Worm (Caenorhabditis elegans): Measurements from ENCODE around the gene cest-17.

The cest-17 gene

ce11 chrV:8247311-8248105, 44.4 kb downstream of the cest-17 start (continued):
- TF ChIP-seq lin-35 (GFP tag; optimal IDR thresholded peaks at IDR 0.05) (peak in 1 of 2 experiments; percentile 62), nhr-77 (tag; optimal IDR thresholded peaks at IDR 0.05) (peak; percentile 79), mep-1 (tag; optimal IDR thresholded peaks at IDR 0.05) (peak; percentile 68), fkh-4 (tag; optimal IDR thresholded peaks at IDR 0.05; ENCODE audit: borderline replicate concordance) (peak; percentile 18), ceh-8 (GFP tag; optimal IDR thresholded peaks at IDR 0.05) (no peak), dsc-1 (tag; optimal IDR thresholded peaks at IDR 0.05) (peak; percentile 67), C04F5.9 (tag; optimal IDR thresholded peaks at IDR 0.05) (peak; percentile 19), pag-3 (tag; optimal IDR thresholded peaks at IDR 0.05; ENCODE audit: borderline replicate concordance, insufficient read depth) (no peak), hlh-17 (GFP tag; optimal IDR thresholded peaks at IDR 0.05; ENCODE audit: borderline replicate concordance) (no peak), ztf-11 (tag; optimal IDR thresholded peaks at IDR 0.05) (peak in 1 of 2 experiments; percentile 46), ceh-82 (tag; optimal IDR thresholded peaks at IDR 0.05) (peak; percentile 47 to 55 (median 54)), elt-2 (tag; optimal IDR thresholded peaks at IDR 0.05) (peak; percentile 90), jun-1 (tag; optimal IDR thresholded peaks at IDR 0.05) (peak; percentile 54), ceh-88 (GFP tag; IDR thresholded peaks at IDR 0.05) (no peak), nhr-28 (tag; optimal IDR thresholded peaks at IDR 0.05) (no peak), tbx-2 (tag; optimal IDR thresholded peaks at IDR 0.05) (peak; percentile 59), nhr-19 (GFP tag; conservative IDR thresholded peaks at IDR 0.05) (peak; percentile 88), unc-30 (tag; optimal IDR thresholded peaks at IDR 0.05) (no peak), nhr-11 (tag; optimal IDR thresholded peaks at IDR 0.05) (no peak), aly-2 (tag; optimal IDR thresholded peaks at IDR 0.05) (peak; percentile 73), fkh-10 (GFP tag; optimal IDR thresholded peaks at IDR 0.05) (no peak), mab-9 (GFP tag; IDR thresholded peaks at IDR 0.05) (0 out of 2 replicates have a peak, but pooled peaks have one; percentile 26), blmp-1 (tag; optimal IDR thresholded peaks at IDR 0.05) (no peak), fos-1 (tag; optimal IDR thresholded peaks at IDR 0.05) (peak; percentile 71), pax-3 (tag; optimal IDR thresholded peaks at IDR 0.05) (no peak), nhr-85 (tag) (peak; percentile 92), lin-15B (tag; optimal IDR thresholded peaks at IDR 0.05) (no peak), ama-1 (optimal IDR thresholded peaks at IDR 0.05) (peak; percentile 90), dpl-1 (GFP tag; optimal IDR thresholded peaks at IDR 0.05) (peak in 2 of 3 experiments; percentile 19 to 24), nhr-237 (tag; optimal IDR thresholded peaks at IDR 0.05) (no peak), tlp-1 (tag; optimal IDR thresholded peaks at IDR 0.05) (no peak), C16A3.4 (tag; optimal IDR thresholded peaks at IDR 0.05) (peak; percentile 13), mdl-1 (tag; optimal IDR thresholded peaks at IDR 0.05) (peak in 1 of 2 experiments; percentile 9), Y116A8C.19 (tag; optimal IDR thresholded peaks at IDR 0.05; ENCODE audit: borderline replicate concordance) (no peak), ets-5 (GFP tag; IDR thresholded peaks at IDR 0.05) (no peak), xbp-1 (tag; optimal IDR thresholded peaks at IDR 0.05) (peak; percentile 62), nhr-76 (tag; optimal IDR thresholded peaks at IDR 0.05) (peak; percentile 6), ztf-4 (tag; optimal IDR thresholded peaks at IDR 0.05) (peak; percentile 24), elt-3 (tag; optimal IDR thresholded peaks at IDR 0.05) (peak in 3 of 6 experiments; percentile 50 to 76 (median 67)), unc-62 (GFP tag; optimal IDR thresholded peaks at IDR 0.05) (no peak), isw-1 (GFP tag; IDR thresholded peaks at IDR 0.05) (no peak), grh-1 (GFP tag; IDR thresholded peaks at IDR 0.05) (peak; percentile 66; the same call in 1 of the 2 replicates), lin-39 (tag; optimal IDR thresholded peaks at IDR 0.05) (peak; percentile 81), F16B12.6 (tag; optimal IDR thresholded peaks at IDR 0.05) (no peak), lir-3 (tag; optimal IDR thresholded peaks at IDR 0.05; ENCODE audit: poor library complexity) (peak; percentile 23), sptf-1 (tag; optimal IDR thresholded peaks at IDR 0.05) (no peak), zip-4 (GFP tag; optimal IDR thresholded peaks at IDR 0.05) (peak; percentile 58), fkh-8 (tag; optimal IDR thresholded peaks at IDR 0.05) (no peak), skn-1 (tag; optimal IDR thresholded peaks at IDR 0.05) (no peak), nhr-71 (tag; optimal IDR thresholded peaks at IDR 0.05) (peak; percentile 90), snpc-4 (tag; optimal IDR thresholded peaks at IDR 0.05) (peak; percentile 99)

Measured in whole organism, L1 larva.